Worm (Caenorhabditis elegans) whole organism, L2 larva: ENCODE results near the gene spe-41.

Experiments used
- C34F6.9 ChIP-seq: fragments of 150-350 bp; optimal IDR thresholded peaks from 2 replicates; lab custom pipeline; 2014; ENCODE audit warnings: missing biosample characterization, missing genetic modification characterization
- F13H6.1 ChIP-seq: sonication (generic microtip); optimal IDR thresholded peaks from 2 replicates; lab custom pipeline; 2016; ENCODE audit warnings: missing genetic modification characterization, missing compliant biosample characterization
- R02D3.7 ChIP-seq: fragments of 150-350 bp; optimal IDR thresholded peaks from 2 replicates; lab custom pipeline; 2014; ENCODE audit warnings: missing biosample characterization, missing genetic modification characterization
- Y55F3AM.14 ChIP-seq: fragments of 200-800 bp; sonication (Bioruptor generic); optimal IDR thresholded peaks from 2 replicates; lab custom pipeline; 2018; ENCODE audit warnings: mild to moderate bottlenecking, missing genetic modification characterization, missing compliant biosample characterization
- ZK546.5 ChIP-seq: sonication (generic microtip); optimal IDR thresholded peaks from 2 replicates; lab custom pipeline; 2017; ENCODE audit warnings: missing biosample characterization, missing genetic modification characterization
- alr-1 ChIP-seq: fragments of 150-350 bp; optimal IDR thresholded peaks from 2 replicates; lab custom pipeline; 2014; ENCODE audit warnings: missing biosample characterization, missing genetic modification characterization
- aly-2 ChIP-seq: fragments of 150-350 bp; optimal IDR thresholded peaks from 2 replicates; lab custom pipeline; 2014; ENCODE audit warnings: missing biosample characterization, missing genetic modification characterization
- ama-1 ChIP-seq: fragments of 150-350 bp; optimal IDR thresholded peaks from 2 replicates; lab custom pipeline; 2018; ENCODE audit warnings: inconsistent platforms
- blmp-1 ChIP-seq: sonication (generic microtip); optimal IDR thresholded peaks from 2 replicates; lab custom pipeline; 2017; ENCODE audit warnings: missing genetic modification characterization, mild to moderate bottlenecking, missing compliant biosample characterization, antibody characterized with exemption, moderate library complexity; ENCODE audit not compliant: insufficient read depth
- ceh-16 ChIP-seq: fragments of 150-350 bp; optimal IDR thresholded peaks from 2 replicates; lab custom pipeline; 2014; ENCODE audit warnings: missing biosample characterization, missing genetic modification characterization
- ceh-82 ChIP-seq: fragments of 150-350 bp; optimal IDR thresholded peaks from 2 replicates; lab custom pipeline; 2014; ENCODE audit warnings: missing biosample characterization, missing genetic modification characterization
- crh-2 ChIP-seq: sonication (generic microtip); optimal IDR thresholded peaks from 2 replicates; lab custom pipeline; 2017; ENCODE audit warnings: missing biosample characterization, missing genetic modification characterization
- dmd-4 ChIP-seq: sonication (generic microtip); optimal IDR thresholded peaks from 2 replicates; lab custom pipeline; 2017; ENCODE audit warnings: missing biosample characterization, missing genetic modification characterization
- egl-27 ChIP-seq: sonication (generic microtip); optimal IDR thresholded peaks from 3 replicates; lab custom pipeline; 2017; ENCODE audit warnings: missing biosample characterization, missing genetic modification reagents, missing genetic modification characterization
- elt-1 ChIP-seq: fragments of 150-350 bp; optimal IDR thresholded peaks from 2 replicates; lab custom pipeline; 2014; ENCODE audit warnings: missing biosample characterization, missing genetic modification characterization
- elt-3 ChIP-seq: sonication (generic microtip); optimal IDR thresholded peaks from 2 replicates; lab custom pipeline; 2017; ENCODE audit warnings: missing biosample characterization, missing genetic modification characterization
- fos-1 ChIP-seq: fragments of 150-350 bp; optimal IDR thresholded peaks from 2 replicates; lab custom pipeline; 2014; ENCODE audit warnings: missing biosample characterization, missing genetic modification characterization
- gmeb-1 ChIP-seq: fragments of 150-350 bp; optimal IDR thresholded peaks from 2 replicates; lab custom pipeline; 2014; ENCODE audit warnings: missing biosample characterization, missing genetic modification characterization
- lin-13 ChIP-seq: fragments of 150-350 bp; optimal IDR thresholded peaks from 2 replicates; lab custom pipeline; 2014; ENCODE audit warnings: missing biosample characterization, missing genetic modification reagents, missing genetic modification characterization
- lsy-2 ChIP-seq, 2 experiments: fragments of 150-350 bp in 1 of 2; sonication (generic microtip) in 1 of 2; optimal IDR thresholded peaks; 2 replicates each; lab custom pipeline; 2014 to 2017; ENCODE audit warnings: missing biosample characterization in 2 of 2, missing genetic modification characterization in 2 of 2
- mbf-1 ChIP-seq: sonication (generic microtip); optimal IDR thresholded peaks from 2 replicates; lab custom pipeline; 2017; ENCODE audit warnings: missing biosample characterization, missing genetic modification characterization
- mdl-1 ChIP-seq, 2 experiments: fragments of 150-350 bp in 1 of 2; sonication (generic microtip) in 1 of 2; optimal IDR thresholded peaks; 2 replicates each; lab custom pipeline; 2017; ENCODE audit warnings: missing biosample characterization in 2 of 2, missing genetic modification characterization in 2 of 2
- nhr-10 ChIP-seq: sonication (generic microtip); optimal IDR thresholded peaks from 2 replicates; lab custom pipeline; 2017; ENCODE audit warnings: missing biosample characterization, missing genetic modification characterization
- nhr-12 ChIP-seq: fragments of 150-350 bp; optimal IDR thresholded peaks from 2 replicates; lab custom pipeline; 2014; ENCODE audit warnings: missing biosample characterization, missing genetic modification characterization
- nhr-129 ChIP-seq: fragments of 150-350 bp; optimal IDR thresholded peaks from 2 replicates; lab custom pipeline; 2014; ENCODE audit warnings: missing biosample characterization, missing genetic modification characterization
- nhr-21 ChIP-seq: fragments of 150-350 bp; optimal IDR thresholded peaks from 2 replicates; lab custom pipeline; 2014; ENCODE audit warnings: missing biosample characterization, missing genetic modification characterization
- nhr-23 ChIP-seq: fragments of 150-350 bp; optimal IDR thresholded peaks from 2 replicates; lab custom pipeline; 2014; ENCODE audit warnings: missing biosample characterization, missing genetic modification reagents, missing genetic modification characterization
- nhr-237 ChIP-seq: fragments of 150-350 bp; optimal IDR thresholded peaks from 2 replicates; lab custom pipeline; 2014; ENCODE audit warnings: missing biosample characterization, missing genetic modification characterization
- nhr-77 ChIP-seq: fragments of 150-350 bp; optimal IDR thresholded peaks from 2 replicates; lab custom pipeline; 2014; ENCODE audit warnings: missing biosample characterization, missing genetic modification characterization
- peb-1 ChIP-seq: fragments of 150-350 bp; optimal IDR thresholded peaks from 2 replicates; lab custom pipeline; 2014; ENCODE audit warnings: missing biosample characterization, missing genetic modification characterization
- sem-4 ChIP-seq: fragments of 150-350 bp; optimal IDR thresholded peaks from 2 replicates; lab custom pipeline; 2014; ENCODE audit warnings: missing biosample characterization, missing genetic modification reagents, missing genetic modification characterization
- skn-1 ChIP-seq: sonication (generic microtip); optimal IDR thresholded peaks from 2 replicates; lab custom pipeline; 2017; ENCODE audit warnings: missing biosample characterization, missing genetic modification characterization
- sma-9 ChIP-seq, 2 experiments: fragments of 150-350 bp in 1 of 2; sonication (generic microtip) in 1 of 2; optimal IDR thresholded peaks; 2 replicates each; lab custom pipeline; 2014 to 2016; ENCODE audit warnings: missing genetic modification characterization in 2 of 2, mild to moderate bottlenecking in 1 of 2, missing biosample characterization in 1 of 2, missing compliant biosample characterization in 1 of 2, missing genetic modification reagents in 1 of 2, moderate library complexity in 1 of 2
- snpc-4 ChIP-seq: fragments of 150-350 bp; optimal IDR thresholded peaks from 2 replicates; lab custom pipeline; 2014; ENCODE audit warnings: missing biosample characterization, missing genetic modification characterization
- zag-1 ChIP-seq: fragments of 150-350 bp; optimal IDR thresholded peaks from 2 replicates; lab custom pipeline; 2014; ENCODE audit warnings: missing biosample characterization, missing genetic modification characterization
- ztf-1 ChIP-seq: fragments of 200-800 bp; sonication (Bioruptor generic); conservative IDR thresholded peaks from 2 replicates; pipeline ENCODE4 v1.3.6; 2022; ENCODE audit warnings: missing genetic modification characterization, missing compliant biosample characterization
- ztf-11 ChIP-seq: sonication (generic microtip); optimal IDR thresholded peaks from 2 replicates; lab custom pipeline; 2017; ENCODE audit warnings: missing biosample characterization, missing genetic modification characterization
- ztf-4 ChIP-seq: fragments of 150-350 bp; optimal IDR thresholded peaks from 2 replicates; lab custom pipeline; 2014; ENCODE audit warnings: missing biosample characterization, missing genetic modification characterization

Gene spe-41

DNA sequence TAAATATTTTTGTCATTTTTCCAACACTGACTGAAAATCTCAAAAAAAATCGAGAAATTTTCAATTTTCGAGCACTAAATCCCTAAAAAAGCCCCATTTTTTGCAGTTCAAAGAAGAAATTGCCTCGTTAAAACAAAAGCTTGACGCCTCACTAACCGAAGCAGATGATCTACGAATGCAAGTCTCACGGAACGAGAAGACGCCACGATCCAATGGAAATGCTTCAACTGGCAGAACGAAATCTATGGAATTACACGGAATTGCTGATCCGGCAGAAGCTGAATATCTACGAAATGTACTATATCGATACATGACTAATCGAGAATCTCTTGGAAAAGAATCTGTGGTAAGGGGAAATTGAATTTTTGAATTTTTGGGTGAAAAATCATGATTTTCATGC is 20.1 kb downstream of the spe-41 start:
- TF ChIP-seq elt-3 (tag; lab: Kevin White, UChicago): no peak
- TF ChIP-seq ztf-1 (GFP tag; lab: Robert Waterston, UW): no peak
- TF ChIP-seq C34F6.9 (tag; lab: Kevin White, UChicago): no peak
- TF ChIP-seq sem-4: no peak

DNA sequence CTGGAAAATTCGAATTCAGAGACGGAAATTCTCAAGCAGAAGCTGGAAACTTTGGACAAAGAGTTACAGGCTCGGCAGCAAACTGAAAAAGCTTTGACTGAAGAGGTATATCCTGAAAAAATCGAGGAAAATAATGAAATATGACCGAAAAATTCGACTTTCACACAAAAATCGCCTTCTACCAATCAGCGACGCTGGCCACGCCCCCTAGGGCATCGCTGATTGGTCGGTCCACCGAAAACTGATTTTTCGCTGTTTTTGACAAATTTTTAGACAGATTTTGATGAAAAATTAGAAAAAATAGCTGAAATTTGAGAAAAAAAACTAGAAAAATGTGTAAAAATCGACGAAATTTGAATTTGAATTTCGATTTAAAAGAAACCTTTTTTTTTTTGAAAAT is 25.1 kb downstream of the spe-41 start:
- TF ChIP-seq mbf-1 (tag; lab: Kevin White, UChicago) (no peak), alr-1 (no peak), ztf-4 (tag; lab: Kevin White, UChicago) (no peak), ceh-16 (no peak), skn-1 (no peak), snpc-4 (tag; lab: Kevin White, UChicago) (no peak)

DNA sequence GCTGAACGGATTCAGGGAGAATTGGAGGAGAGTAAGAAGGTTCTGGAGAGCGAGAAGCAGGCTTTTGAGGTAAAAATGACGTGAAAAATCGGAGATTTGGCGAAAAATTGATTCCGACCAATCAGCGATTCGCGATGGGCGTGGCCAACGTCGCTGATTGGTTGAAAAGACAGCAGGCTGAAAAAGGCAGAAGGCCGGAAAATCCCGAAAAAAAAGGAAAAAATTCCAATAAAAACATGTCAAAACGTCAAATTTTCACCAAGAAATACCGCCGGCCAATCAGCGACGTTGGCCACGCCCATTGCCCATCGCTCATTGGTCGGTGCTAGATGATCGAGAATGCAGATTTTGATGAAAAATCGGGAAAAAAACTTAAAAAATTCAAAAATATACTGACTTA is 26.6 kb downstream of the spe-41 start:
- no peak for TF ChIP-seq snpc-4 (tag; lab: Kevin White, UChicago)
- no peak for TF ChIP-seq sem-4
- no peak for TF ChIP-seq skn-1
- no peak for TF ChIP-seq ztf-11 (tag; lab: Kevin White, UChicago)
- no peak for TF ChIP-seq nhr-129 (tag; lab: Kevin White, UChicago)
- TF ChIP-seq F13H6.1 (tag; lab: Kevin White, UChicago): no peak
- no peak for TF ChIP-seq ztf-1 (GFP tag; lab: Robert Waterston, UW)
- TF ChIP-seq, all 48 proteins: peak for 0

DNA sequence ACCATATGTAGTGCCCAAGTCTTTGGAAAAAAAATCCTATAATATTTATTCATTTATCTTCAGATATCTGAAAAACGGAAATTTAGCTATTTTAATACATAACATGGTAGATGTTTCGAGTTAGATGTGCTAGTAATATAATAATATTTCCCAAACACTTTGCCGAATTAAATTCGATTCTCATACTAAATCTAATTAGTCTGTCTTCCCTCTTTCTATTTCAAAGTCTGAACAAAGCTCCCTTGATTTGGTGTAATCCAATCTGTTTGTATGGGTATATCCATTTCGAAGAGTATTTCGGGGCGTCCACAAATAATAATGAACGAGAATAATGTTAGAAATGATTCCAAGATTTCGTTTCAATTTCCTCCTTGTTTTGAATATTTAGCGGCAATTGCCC is 29.6 kb downstream of the spe-41 start:
- TF ChIP-seq snpc-4 (tag; lab: Kevin White, UChicago): no peak
- TF ChIP-seq ceh-82 (tag; lab: Kevin White, UChicago): no peak

DNA sequence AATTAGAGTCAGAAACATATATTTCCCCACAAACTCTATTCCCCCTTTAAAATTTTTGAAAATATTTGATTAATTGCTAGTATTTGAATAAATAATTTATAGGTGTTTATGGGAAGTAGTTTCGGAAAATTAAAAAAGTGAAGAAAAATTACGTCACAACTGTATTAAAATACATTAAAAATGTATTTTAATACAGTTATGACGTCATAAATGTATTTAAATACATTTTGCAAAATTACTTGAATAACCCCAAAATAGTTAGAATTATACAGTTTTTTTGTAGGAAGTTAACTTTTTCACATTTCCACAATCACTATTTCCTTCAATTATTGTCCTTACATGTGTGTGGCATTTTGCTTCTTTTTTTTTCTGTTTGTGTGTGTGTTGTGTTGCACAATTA is 30.6 kb downstream of the spe-41 start:
- TF ChIP-seq ztf-4 (tag; lab: Kevin White, UChicago): no peak
- no peak for TF ChIP-seq crh-2 (tag; lab: Kevin White, UChicago)
- no peak for TF ChIP-seq elt-1
- no peak for TF ChIP-seq ceh-16
- no peak for TF ChIP-seq ztf-11 (tag; lab: Kevin White, UChicago)
- no peak for TF ChIP-seq nhr-129 (tag; lab: Kevin White, UChicago)
- no peak for TF ChIP-seq nhr-237 (tag; lab: Kevin White, UChicago)
- no peak for TF ChIP-seq gmeb-1
- no peak for TF ChIP-seq peb-1 (tag; lab: Kevin White, UChicago)

DNA sequence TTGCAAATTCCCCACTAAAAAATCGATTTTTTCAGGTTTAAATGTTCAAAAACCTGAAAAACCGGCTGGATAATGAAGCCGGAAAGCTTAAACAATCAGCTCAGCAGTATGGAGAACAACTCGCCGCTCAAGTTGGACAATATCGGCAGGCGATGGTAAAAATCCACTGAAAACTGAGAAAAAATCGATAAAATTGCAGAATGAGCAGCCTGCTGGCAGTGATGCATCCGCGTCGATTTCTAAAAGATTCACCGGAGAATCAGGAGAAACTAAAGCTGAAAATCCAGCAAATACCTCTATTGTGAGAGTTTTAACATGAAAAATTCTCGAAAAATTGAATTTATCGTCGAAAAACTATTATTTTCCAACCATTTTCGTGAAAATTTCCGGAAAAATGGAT is 38.5 kb downstream of the spe-41 start, which contains the start of gene golg-4:
TSS of gene golg-4 (plus strand) at position 34 of the 400 bp plus-strand sequence.
- TF ChIP-seq lsy-2 (tag; optimal IDR thresholded peaks at IDR 0.05; lab: Kevin White, UChicago) (no peak), gmeb-1 (no peak), mdl-1 (tag; optimal IDR thresholded peaks at IDR 0.05; lab: Kevin White, UChicago) (no peak)

DNA sequence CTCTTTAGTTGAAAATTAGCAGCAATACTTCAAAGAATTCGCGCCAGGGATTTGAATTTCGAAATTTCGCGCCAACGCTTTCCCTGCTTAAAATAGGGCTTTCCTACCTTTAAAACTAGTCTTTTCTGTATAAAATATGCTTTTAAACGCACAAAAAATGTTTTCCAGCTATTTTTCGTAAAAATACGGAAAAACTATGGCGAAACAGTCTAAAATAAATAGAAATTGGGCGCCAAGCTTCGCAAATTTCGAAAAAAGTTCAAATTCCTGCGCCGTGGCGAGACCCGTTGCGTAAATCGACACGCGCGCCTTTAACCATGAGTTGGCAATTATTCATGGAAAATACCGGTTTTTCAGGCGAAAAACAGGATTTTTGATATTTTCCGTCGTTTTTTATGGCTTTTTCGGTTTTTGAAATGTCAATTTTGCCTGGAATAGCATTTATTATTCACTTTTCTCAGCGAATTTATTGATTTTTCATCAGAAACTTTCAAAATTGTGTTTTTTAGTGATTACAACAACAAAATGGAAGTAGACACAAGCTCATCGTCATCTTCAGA is 39.6 kb downstream of the spe-41 start, which contains the start of the genes npp-9 and F59A2.5:
TSS of gene npp-9 (minus strand) at position 126 of the 560 bp plus-strand sequence.
TSS of gene F59A2.5 (plus strand) at position 510 of the 560 bp plus-strand sequence.
- TF ChIP-seq zag-1 (tag; lab: Kevin White, UChicago) (no peak), crh-2 (tag; lab: Kevin White, UChicago) (peak; percentile 91), egl-27 (tag; lab: Kevin White, UChicago) (no peak), C34F6.9 (tag; lab: Kevin White, UChicago) (peak; percentile 60), nhr-12 (tag; lab: Kevin White, UChicago) (no peak), elt-1 (no peak), lin-13 (peak; percentile 10), mbf-1 (tag; lab: Kevin White, UChicago) (no peak), Y55F3AM.14 (GFP tag; lab: Kevin White, UChicago) (no peak), aly-2 (no peak), elt-3 (tag; lab: Kevin White, UChicago) (no peak), sma-9 (GFP tag; optimal IDR thresholded peaks at IDR 0.05; lab: Kevin White, UChicago) (no peak), sma-9 (tag; optimal IDR thresholded peaks at IDR 0.05; lab: Kevin White, UChicago) (no peak), lsy-2 (tag; optimal IDR thresholded peaks at IDR 0.05; lab: Kevin White, UChicago) (peak in 1 of 2 experiments; percentile 73), nhr-10 (no peak), nhr-21 (tag; lab: Kevin White, UChicago) (no peak), blmp-1 (no peak), sem-4 (no peak), alr-1 (no peak), R02D3.7 (peak; percentile 80), nhr-23 (no peak), gmeb-1 (peak; percentile 52), nhr-77 (tag; lab: Kevin White, UChicago) (no peak), ztf-4 (tag; lab: Kevin White, UChicago) (no peak), dmd-4 (tag; lab: Kevin White, UChicago) (no peak), fos-1 (tag; lab: Kevin White, UChicago) (peak; percentile 62), snpc-4 (tag; lab: Kevin White, UChicago) (no peak), ama-1 (lab: Kevin White, UChicago) (peak; percentile 11), skn-1 (no peak), ztf-1 (GFP tag; lab: Robert Waterston, UW) (no peak), ZK546.5 (tag; lab: Kevin White, UChicago) (no peak), nhr-237 (tag; lab: Kevin White, UChicago) (no peak), ceh-82 (tag; lab: Kevin White, UChicago) (no peak)
